Fruit fly (Drosophila melanogaster) whole organism, prepupa: ENCODE data around the gene Osi10a.

Experiments used
- Blimp-1 ChIP-seq: fragments of 200-800 bp; sonication (Bioruptor generic); optimal IDR thresholded peaks from 3 replicates; lab custom pipeline; 2017; ENCODE audit warnings: missing biosample characterization, missing genetic modification characterization, mild to moderate bottlenecking, moderate library complexity, missing genetic modification reagents
- CG11294 ChIP-seq: fragments of 200-800 bp; sonication (Bioruptor generic); IDR thresholded peaks from 2 replicates; pipeline ENCODE4 v1.3.6; 2022; ENCODE audit warnings: missing biosample characterization, missing genetic modification characterization
- CG11762 ChIP-seq: fragments of 200-800 bp; sonication (Bioruptor generic); optimal IDR thresholded peaks from 3 replicates; lab custom pipeline; 2016; ENCODE audit warnings: missing biosample characterization, missing genetic modification characterization; ENCODE audit not compliant: insufficient read depth
- CG11902 ChIP-seq: fragments of 200-800 bp; sonication (Bioruptor generic); optimal IDR thresholded peaks from 3 replicates; lab custom pipeline; 2016; ENCODE audit warnings: missing biosample characterization, missing genetic modification characterization
- CG15336 ChIP-seq: fragments of 200-800 bp; sonication (Bioruptor generic); IDR thresholded peaks from 2 replicates; pipeline ENCODE4 v1.3.6; 2022; ENCODE audit warnings: missing biosample characterization, missing genetic modification characterization
- CG16779 ChIP-seq: fragments of 200-800 bp; sonication (Bioruptor generic); optimal IDR thresholded peaks from 3 replicates; lab custom pipeline; 2017; ENCODE audit warnings: missing biosample characterization, mild to moderate bottlenecking, missing genetic modification characterization
- CG31627 ChIP-seq: fragments of 200-800 bp; sonication (Bioruptor generic); optimal IDR thresholded peaks from 3 replicates; lab custom pipeline; 2016; ENCODE audit warnings: missing biosample characterization, missing genetic modification characterization
- CG32006 ChIP-seq: fragments of 200-800 bp; sonication (Bioruptor generic); optimal IDR thresholded peaks from 3 replicates; lab custom pipeline; 2017; ENCODE audit warnings: missing biosample characterization, mild to moderate bottlenecking, missing genetic modification characterization
- CG34406 ChIP-seq: fragments of 200-800 bp; sonication (Bioruptor generic); optimal IDR thresholded peaks from 3 replicates; lab custom pipeline; 2016; ENCODE audit warnings: missing biosample characterization, missing genetic modification characterization
- CG3919 ChIP-seq: fragments of 200-800 bp; sonication (Bioruptor generic); optimal IDR thresholded peaks from 3 replicates; lab custom pipeline; 2016; ENCODE audit warnings: missing biosample characterization, missing genetic modification characterization
- CG6163 ChIP-seq: fragments of 200-800 bp; sonication (Bioruptor generic); IDR thresholded peaks from 3 replicates; pipeline ENCODE4 v1.3.6; 2022; ENCODE audit warnings: missing biosample characterization, missing genetic modification characterization
- CG8119 ChIP-seq: fragments of 200-800 bp; sonication (Bioruptor generic); IDR thresholded peaks from 3 replicates; pipeline ENCODE4 v1.3.6; 2022; ENCODE audit warnings: missing biosample characterization, missing genetic modification characterization
- CG8319 ChIP-seq: fragments of 200-800 bp; sonication (Bioruptor generic); optimal IDR thresholded peaks from 3 replicates; lab custom pipeline; 2016; ENCODE audit warnings: missing biosample characterization, missing genetic modification characterization
- CG9139 ChIP-seq: fragments of 200-800 bp; sonication (Bioruptor generic); optimal IDR thresholded peaks from 3 replicates; lab custom pipeline; 2017; ENCODE audit warnings: missing biosample characterization, mild to moderate bottlenecking, missing genetic modification characterization
- Eip75B ChIP-seq: fragments of 200-800 bp; sonication (Bioruptor generic); optimal IDR thresholded peaks from 3 replicates; lab custom pipeline; 2016; ENCODE audit warnings: missing biosample characterization, missing genetic modification characterization
- Eip78C ChIP-seq: fragments of 200-800 bp; sonication (Bioruptor generic); peaks from one replicate; lab custom pipeline; 2016; ENCODE audit warnings: missing biosample characterization, missing genetic modification characterization
- Eip93F ChIP-seq: fragments of 200-800 bp; sonication (Bioruptor generic); optimal IDR thresholded peaks from 2 replicates; lab custom pipeline; 2016; ENCODE audit warnings: missing biosample characterization, mild to moderate bottlenecking, missing genetic modification characterization
- Hr4 ChIP-seq: fragments of 200-800 bp; sonication (Bioruptor generic); optimal IDR thresholded peaks from 3 replicates; lab custom pipeline; 2016; ENCODE audit warnings: missing biosample characterization, missing genetic modification characterization
- Lpt ChIP-seq: fragments of 200-800 bp; sonication (Bioruptor generic); optimal IDR thresholded peaks from 3 replicates; lab custom pipeline; 2016; ENCODE audit warnings: missing biosample characterization, missing genetic modification characterization
- Met ChIP-seq: fragments of 200-800 bp; sonication (Bioruptor generic); optimal IDR thresholded peaks from 3 replicates; lab custom pipeline; 2016; ENCODE audit warnings: missing biosample characterization, missing genetic modification characterization
- OdsH ChIP-seq: fragments of 200-800 bp; sonication (Bioruptor generic); optimal IDR thresholded peaks from 3 replicates; lab custom pipeline; 2016; ENCODE audit warnings: missing biosample characterization, missing genetic modification characterization
- Smox ChIP-seq: fragments of 200-800 bp; sonication (Bioruptor generic); optimal IDR thresholded peaks from 3 replicates; lab custom pipeline; 2016; ENCODE audit warnings: missing biosample characterization, missing genetic modification characterization
- dsx ChIP-seq: fragments of 200-800 bp; optimal IDR thresholded peaks from 3 replicates; lab custom pipeline; 2019; ENCODE audit warnings: missing biosample characterization, mild to moderate bottlenecking, missing genetic modification characterization, moderate library complexity; ENCODE audit not compliant: poor library complexity, severe bottlenecking
- eg ChIP-seq: fragments of 200-800 bp; sonication (Bioruptor generic); IDR thresholded peaks from 3 replicates; pipeline ENCODE4 v1.3.6; 2022; ENCODE audit warnings: missing biosample characterization, missing genetic modification characterization
- esn ChIP-seq: fragments of 200-800 bp; sonication (Bioruptor generic); optimal IDR thresholded peaks from 2 replicates; lab custom pipeline; 2016; ENCODE audit warnings: missing biosample characterization, mild to moderate bottlenecking, missing genetic modification characterization, moderate library complexity
- fd59A ChIP-seq: fragments of 200-800 bp; sonication (Bioruptor generic); optimal IDR thresholded peaks from 2 replicates; lab custom pipeline; 2017; ENCODE audit warnings: missing biosample characterization, mild to moderate bottlenecking, missing genetic modification characterization, missing genetic modification reagents
- fd85E ChIP-seq: fragments of 200-800 bp; sonication (Bioruptor generic); optimal IDR thresholded peaks from 3 replicates; lab custom pipeline; 2016; ENCODE audit warnings: missing biosample characterization, missing genetic modification characterization
- fkh ChIP-seq: fragments of 200-800 bp; sonication (Bioruptor generic); optimal IDR thresholded peaks from 3 replicates; lab custom pipeline; 2017; ENCODE audit warnings: missing biosample characterization, mild to moderate bottlenecking, missing genetic modification characterization, moderate library complexity
- pdm3 ChIP-seq: fragments of 200-800 bp; sonication (Bioruptor generic); optimal IDR thresholded peaks from 3 replicates; lab custom pipeline; 2016; ENCODE audit warnings: missing biosample characterization, missing genetic modification characterization
- ss ChIP-seq, 2 experiments: fragments of 200-800 bp; sonication (Bioruptor generic); optimal IDR thresholded peaks; 2 replicates in 1 of 2; 3 replicates in 1 of 2; lab custom pipeline; 2017 to 2018; ENCODE audit warnings: mild to moderate bottlenecking in 2 of 2, missing biosample characterization in 2 of 2, missing genetic modification characterization in 2 of 2, moderate library complexity in 1 of 2
- svp ChIP-seq: fragments of 200-800 bp; sonication (Bioruptor generic); peaks from one replicate; lab custom pipeline; 2016; ENCODE audit warnings: missing biosample characterization, missing genetic modification characterization
- vri ChIP-seq: fragments of 200-800 bp; sonication (Bioruptor generic); optimal IDR thresholded peaks from 3 replicates; lab custom pipeline; 2016; ENCODE audit warnings: missing biosample characterization, mild to moderate bottlenecking, missing genetic modification characterization

The Osi10a gene

dm6 chr3R:6278231-6278630 lies 14.5 kb downstream of the Osi10a start, which contains the start of gene Osi12:
TSS of gene Osi12 (plus strand) at chr3R:6278531.
- no peak for TF ChIP-seq esn (GFP tag; lab: Kevin White, UChicago)
- TF ChIP-seq CG32006 = peak; percentile 19

- TF ChIP-seq CG11294 (GFP tag; lab: Robert Waterston, UW) (no peak), OdsH (GFP tag; lab: Kevin White, UChicago) (no peak), Met (GFP tag; lab: Kevin White, UChicago) (no peak), Eip78C (no peak), CG15336 (GFP tag; lab: Robert Waterston, UW) (no peak), CG16779 (tag; lab: Kevin White, UChicago) (no peak), CG8119 (GFP tag; lab: Robert Waterston, UW) (no peak), eg (no peak), Hr4 (GFP tag; lab: Kevin White, UChicago) (no peak), CG6163 (no peak), CG11762 (GFP tag; lab: Kevin White, UChicago) (no peak), Lpt (no peak)
Observed at dm6 chr3R:6285100-6285499, 21.3 kb downstream of the Osi10a start, which contains the start of gene CG15597. TSS of gene CG15597 (minus strand) at chr3R:6285200.

- no peak for TF ChIP-seq OdsH (GFP tag; lab: Kevin White, UChicago)
- no peak for TF ChIP-seq dsx (GFP tag; lab: Kevin White, UChicago)
- peak; percentile 15 for TF ChIP-seq svp (GFP tag; lab: Kevin White, UChicago)
- TF ChIP-seq pdm3 (GFP tag; lab: Kevin White, UChicago) = no peak
- TF ChIP-seq vri (GFP tag; lab: Kevin White, UChicago) = no peak
- no peak for TF ChIP-seq CG8319 (GFP tag; lab: Kevin White, UChicago)
- TF ChIP-seq Smox (GFP tag; lab: Kevin White, UChicago) = no peak
- TF ChIP-seq CG16779 (tag; lab: Kevin White, UChicago) = no peak
Observed at dm6 chr3R:6287433-6287832, 23.7 kb downstream of the Osi10a start, which contains the start of gene CG15594. TSS of gene CG15594 (plus strand) at chr3R:6287733.

DNA sequence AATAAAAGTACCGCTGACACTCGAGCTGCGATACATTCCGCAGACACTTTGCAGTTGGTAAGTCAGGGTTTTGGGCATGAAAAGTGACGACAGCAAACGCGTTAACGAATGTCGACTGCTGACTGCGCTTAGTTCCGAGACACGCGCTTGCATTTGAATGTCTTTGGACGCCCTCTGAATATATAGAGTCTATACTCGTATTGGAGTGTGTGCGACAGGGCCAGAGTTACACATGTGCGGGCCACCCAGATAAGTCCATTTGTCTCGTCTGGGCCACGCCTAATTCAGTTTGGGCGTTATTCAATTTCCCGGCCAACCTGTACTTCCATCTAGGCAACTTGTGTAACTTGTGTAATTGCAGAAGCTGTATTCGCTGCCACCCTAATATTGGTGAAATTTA lies 26.5 kb downstream of the Osi10a start:
- TF ChIP-seq CG9139 (GFP tag; lab: Kevin White, UChicago) = no peak
- TF ChIP-seq CG34406 (GFP tag; lab: Kevin White, UChicago) = no peak
- no peak for TF ChIP-seq ss (GFP tag; optimal IDR thresholded peaks at IDR 0.05; lab: Kevin White, UChicago)
- no peak for TF ChIP-seq CG6163
- TF ChIP-seq CG31627 = no peak
- no peak for TF ChIP-seq Hr4 (GFP tag; lab: Kevin White, UChicago)
- no peak for TF ChIP-seq fd85E (GFP tag; lab: Kevin White, UChicago)
- no peak for TF ChIP-seq CG15336 (GFP tag; lab: Robert Waterston, UW)
- no peak for TF ChIP-seq Eip75B
- TF ChIP-seq CG3919 (GFP tag; lab: Kevin White, UChicago) = no peak
- no peak for TF ChIP-seq fd59A (GFP tag; lab: Kevin White, UChicago)
- TF ChIP-seq CG8319 (GFP tag; lab: Kevin White, UChicago) = no peak
- TF ChIP-seq CG11902 = no peak

- no peak for TF ChIP-seq Eip93F (GFP tag; lab: Kevin White, UChicago)
- peak; percentile 3 for TF ChIP-seq CG32006
Observed at dm6 chr3R:6291437-6291836, 27.7 kb downstream of the Osi10a start, which contains the start of gene Osi13. TSS of gene Osi13 (plus strand) at chr3R:6291737.

DNA sequence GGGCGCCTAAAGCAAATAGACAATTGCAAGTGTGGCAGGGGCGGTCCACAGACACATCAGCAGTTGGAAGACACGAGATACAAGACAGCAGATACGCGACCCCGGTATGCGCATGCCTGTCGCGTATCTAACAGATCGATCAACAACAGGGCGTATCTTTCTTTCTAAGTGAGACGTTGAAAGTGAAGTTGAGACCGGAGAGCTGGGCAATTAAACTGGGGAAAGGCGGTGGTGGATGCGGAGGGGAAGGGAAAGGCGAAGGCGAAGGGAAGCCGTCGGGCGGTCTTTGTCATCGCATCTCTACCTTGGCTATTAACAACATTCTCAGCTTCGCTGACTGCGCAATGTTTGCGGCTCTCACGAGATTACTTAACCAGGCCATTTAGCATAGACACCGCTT lies 30.3 kb downstream of the Osi10a start:
- TF ChIP-seq esn (GFP tag; lab: Kevin White, UChicago) = no peak
- no peak for TF ChIP-seq CG32006
- TF ChIP-seq CG9139 (GFP tag; lab: Kevin White, UChicago) = no peak
- no peak for TF ChIP-seq CG6163
- no peak for TF ChIP-seq vri (GFP tag; lab: Kevin White, UChicago)
- no peak for TF ChIP-seq fd59A (GFP tag; lab: Kevin White, UChicago)
- no peak for TF ChIP-seq Lpt
- TF ChIP-seq Eip78C = no peak
- no peak for TF ChIP-seq fkh
- no peak for TF ChIP-seq Blimp-1 (GFP tag; lab: Kevin White, UChicago)
- TF ChIP-seq eg = no peak
